Worm (Caenorhabditis elegans): ENCODE data around the gene idh-1.
A peak's percentile ranks its signal among the peaks of the same experiment; 100 is the strongest.

Gene idh-1

DNA sequence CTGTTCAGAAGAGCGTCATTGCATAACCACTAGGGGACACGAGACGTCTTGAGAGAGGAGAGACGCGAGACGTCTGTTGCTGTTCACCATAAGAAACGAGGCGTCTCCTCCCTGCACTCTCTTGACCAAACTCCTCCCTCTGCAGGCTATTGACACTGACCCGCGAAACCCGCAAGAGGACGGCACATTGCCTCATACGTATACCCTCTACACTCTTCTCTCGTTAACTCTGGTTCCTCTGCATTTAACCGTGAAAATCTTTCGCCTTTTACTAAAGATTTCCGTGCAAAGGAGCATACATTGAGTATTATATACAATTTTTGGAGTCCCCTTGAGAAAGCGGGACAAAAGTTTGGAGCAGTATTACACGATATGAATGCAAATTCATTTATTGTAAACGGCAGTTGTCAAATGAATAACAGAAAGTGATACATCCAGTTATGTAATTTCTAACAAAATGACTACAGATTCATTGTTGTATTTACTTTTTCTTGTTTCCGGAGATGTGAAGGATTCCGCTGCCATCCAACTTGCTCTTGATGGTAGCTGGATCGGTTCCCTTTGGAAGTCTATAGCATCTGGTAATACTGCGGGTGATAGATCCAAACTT, 3.6 kb upstream of the idh-1 start (continued):
- no peak for TF ChIP-seq ets-4 (GFP tag; optimal IDR thresholded peaks at IDR 0.05)
- TF ChIP-seq bed-1 (GFP tag; IDR thresholded peaks at IDR 0.05) = no peak
- no peak for TF ChIP-seq lsy-27 (tag; optimal IDR thresholded peaks at IDR 0.05; ENCODE audit: borderline replicate concordance, insufficient read depth)
- TF ChIP-seq snpc-4 (GFP tag; optimal IDR thresholded peaks at IDR 0.05) = peak; percentile 98
- peak; percentile 99 for TF ChIP-seq snpc-4 (tag; optimal IDR thresholded peaks at IDR 0.05)
- 0 out of 2 replicates have a peak, but pooled peaks have one; percentile 66 for TF ChIP-seq ztf-28 (GFP tag; IDR thresholded peaks at IDR 0.05)
- TF ChIP-seq ztf-18 (tag; optimal IDR thresholded peaks at IDR 0.05) = peak; percentile 69
- TF ChIP-seq B0019.2 (GFP tag; conservative IDR thresholded peaks at IDR 0.05) = peak; percentile 56; the same call in 1 of the 2 replicates
- TF ChIP-seq F55B11.4 (tag; optimal IDR thresholded peaks at IDR 0.05; ENCODE audit: borderline replicate concordance, insufficient read depth) = no peak
- TF ChIP-seq tlf-1 (GFP tag; optimal IDR thresholded peaks at IDR 0.05) = peak; percentile 81
- peak; percentile 39 for TF ChIP-seq B0261.1 (tag; optimal IDR thresholded peaks at IDR 0.05)
- peak; percentile 22 for TF ChIP-seq dpff-1 (tag; optimal IDR thresholded peaks at IDR 0.05)
- TF ChIP-seq ceh-40 (GFP tag; IDR thresholded peaks at IDR 0.05) = 0 out of 2 replicates have a peak, but pooled peaks have one; percentile 6
- peak; percentile 48 for TF ChIP-seq unc-130 (GFP tag; optimal IDR thresholded peaks at IDR 0.05)
- 0 out of 2 replicates have a peak, but pooled peaks have one; percentile 20 for TF ChIP-seq ztf-6 (GFP tag; IDR thresholded peaks at IDR 0.05)
- TF ChIP-seq ekl-4 (GFP tag; IDR thresholded peaks at IDR 0.05) = peak; percentile 91
- no peak for TF ChIP-seq akir-1 (GFP tag; optimal IDR thresholded peaks at IDR 0.05)
- TF ChIP-seq ceh-79 (tag; optimal IDR thresholded peaks at IDR 0.05) = no peak
- TF ChIP-seq attf-5 (GFP tag; optimal IDR thresholded peaks at IDR 0.05) = peak; percentile 84
- no peak for TF ChIP-seq aptf-3 (GFP tag; IDR thresholded peaks at IDR 0.05)
- no peak for TF ChIP-seq nhr-120 (GFP tag; IDR thresholded peaks at IDR 0.05)
- peak; percentile 13 for TF ChIP-seq F57A8.1 (GFP tag; optimal IDR thresholded peaks at IDR 0.05)
- peak; percentile 49 for TF ChIP-seq madf-8 (GFP tag; conservative IDR thresholded peaks at IDR 0.05)
- TF ChIP-seq B0035.1 (tag; optimal IDR thresholded peaks at IDR 0.05) = peak; percentile 58
- TF ChIP-seq egl-18 (GFP tag; IDR thresholded peaks at IDR 0.05) = 0 out of 2 replicates have a peak, but pooled peaks have one; percentile 16
- peak; percentile 47 for TF ChIP-seq efl-1 (GFP tag; optimal IDR thresholded peaks at IDR 0.05)
- peak; percentile 84 for TF ChIP-seq madf-10 (tag; optimal IDR thresholded peaks at IDR 0.05)
- TF ChIP-seq F39B2.1 (GFP tag; IDR thresholded peaks at IDR 0.05) = no peak
- TF ChIP-seq egl-44 (GFP tag; IDR thresholded peaks at IDR 0.05) = peak; percentile 81
- TF ChIP-seq aptf-2 (GFP tag; conservative IDR thresholded peaks at IDR 0.05) = peak; percentile 33; the same call in 1 of the 2 replicates
- no peak for TF ChIP-seq cebp-1 (GFP tag; IDR thresholded peaks at IDR 0.05)
- peak; percentile 85 for TF ChIP-seq cebp-1 (tag; optimal IDR thresholded peaks at IDR 0.05)
- TF ChIP-seq lin-35 (GFP tag; optimal IDR thresholded peaks at IDR 0.05) = peak in 1 of 3 experiments; percentile 81
- TF ChIP-seq rpc-1 (optimal IDR thresholded peaks at IDR 0.05) = no peak
- peak; percentile 22 for TF ChIP-seq rpc-1 (tag; optimal IDR thresholded peaks at IDR 0.05)
- TF ChIP-seq ztf-22 (GFP tag; optimal IDR thresholded peaks at IDR 0.05) = no peak
- TF ChIP-seq hrde-1 (tag; optimal IDR thresholded peaks at IDR 0.05; ENCODE audit: borderline replicate concordance) = peak; percentile 31
- TF ChIP-seq lin-26 (GFP tag; IDR thresholded peaks at IDR 0.05) = peak; percentile 57; the same call in 1 of the 2 replicates
- TF ChIP-seq C17E4.6 (GFP tag; IDR thresholded peaks at IDR 0.05) = peak; percentile 65
- peak; percentile 95 for TF ChIP-seq snpc-3.4 (tag; optimal IDR thresholded peaks at IDR 0.05)
- TF ChIP-seq sea-2 (GFP tag; IDR thresholded peaks at IDR 0.05) = no peak
- no peak for TF ChIP-seq T26A5.8 (tag; optimal IDR thresholded peaks at IDR 0.05)
- peak; percentile 63 for TF ChIP-seq ztf-26 (tag; optimal IDR thresholded peaks at IDR 0.05)
- TF ChIP-seq K12H6.12 (tag; optimal IDR thresholded peaks at IDR 0.05) = peak; percentile 83
- no peak for TF ChIP-seq ccch-3 (GFP tag; optimal IDR thresholded peaks at IDR 0.05)
- TF ChIP-seq K11D2.4 (GFP tag; IDR thresholded peaks at IDR 0.05) = peak; percentile 75
- TF ChIP-seq hsf-1 (GFP tag; IDR thresholded peaks at IDR 0.05) = peak; percentile 57; the same call in 1 of the 2 replicates
- TF ChIP-seq attf-3 (GFP tag; conservative IDR thresholded peaks at IDR 0.05) = peak; percentile 77

Data from whole organism, young adult.